Worm (Caenorhabditis elegans): ENCODE results near the gene K02C4.2.

Gene K02C4.2

ce11 chrII:8102041-8102440 lies 26.5 kb downstream of the K02C4.2 start, which contains the start of gene sre-2:
Gene sre-2, minus strand, starts transcription at chrII:8102141.
- TF ChIP-seq hpl-2 (GFP tag; optimal IDR thresholded peaks at IDR 0.05), result no peak
- TF ChIP-seq hlh-17 (GFP tag; optimal IDR thresholded peaks at IDR 0.05; ENCODE audit: borderline replicate concordance), result no peak
- TF ChIP-seq fkh-8 (tag; optimal IDR thresholded peaks at IDR 0.05), result no peak
- TF ChIP-seq nhr-77 (tag; optimal IDR thresholded peaks at IDR 0.05), result no peak
- no peak for TF ChIP-seq fkh-10 (GFP tag; optimal IDR thresholded peaks at IDR 0.05)
- no peak for TF ChIP-seq lin-14 (GFP tag; optimal IDR thresholded peaks at IDR 0.05)
- no peak for TF ChIP-seq sox-4 (tag; optimal IDR thresholded peaks at IDR 0.05)
- TF ChIP-seq ama-1 (optimal IDR thresholded peaks at IDR 0.05), result no peak
- no peak for TF ChIP-seq blmp-1 (tag; optimal IDR thresholded peaks at IDR 0.05)
- TF ChIP-seq ceh-63 (GFP tag; optimal IDR thresholded peaks at IDR 0.05), result no peak
- TF ChIP-seq C34B4.2 (tag; optimal IDR thresholded peaks at IDR 0.05), result no peak
- TF ChIP-seq tlp-1 (tag; optimal IDR thresholded peaks at IDR 0.05), result no peak
- TF ChIP-seq hlh-4 (tag; optimal IDR thresholded peaks at IDR 0.05), result no peak
- no peak for TF ChIP-seq ztf-11 (tag; optimal IDR thresholded peaks at IDR 0.05)
- no peak for TF ChIP-seq zag-1 (tag; optimal IDR thresholded peaks at IDR 0.05)

ce11 chrII:8104998-8105397 lies 29.4 kb downstream of the K02C4.2 start, which contains the start of gene sfxn-5:
Gene sfxn-5, minus strand, starts transcription at chrII:8105052.
- TF ChIP-seq unc-98 (GFP tag; IDR thresholded peaks at IDR 0.05) (no peak), sup-37 (GFP tag; optimal IDR thresholded peaks at IDR 0.05) (no peak), mdl-1 (tag; optimal IDR thresholded peaks at IDR 0.05) (peak in 1 of 2 experiments; percentile 1), Y116A8C.19 (tag; optimal IDR thresholded peaks at IDR 0.05; ENCODE audit: borderline replicate concordance) (no peak), tlp-1 (tag; optimal IDR thresholded peaks at IDR 0.05) (no peak), fos-1 (tag; optimal IDR thresholded peaks at IDR 0.05) (peak; percentile 11), zag-1 (tag; optimal IDR thresholded peaks at IDR 0.05) (no peak), lir-3 (tag; optimal IDR thresholded peaks at IDR 0.05; ENCODE audit: poor library complexity) (no peak), dsc-1 (tag; optimal IDR thresholded peaks at IDR 0.05) (no peak), mep-1 (tag; optimal IDR thresholded peaks at IDR 0.05) (peak; percentile 73), ceh-90 (tag; optimal IDR thresholded peaks at IDR 0.05) (no peak), mef-2 (tag; optimal IDR thresholded peaks at IDR 0.05) (no peak), lin-39 (tag; optimal IDR thresholded peaks at IDR 0.05) (no peak), nhr-71 (tag; optimal IDR thresholded peaks at IDR 0.05) (peak; percentile 68), fkh-10 (GFP tag; optimal IDR thresholded peaks at IDR 0.05) (no peak), lin-14 (GFP tag; optimal IDR thresholded peaks at IDR 0.05) (peak; percentile 82), nhr-85 (tag) (peak; percentile 54), ceh-82 (tag; optimal IDR thresholded peaks at IDR 0.05) (no peak), ceh-8 (GFP tag; optimal IDR thresholded peaks at IDR 0.05) (no peak), unc-86 (tag; optimal IDR thresholded peaks at IDR 0.05) (no peak), rnt-1 (tag; optimal IDR thresholded peaks at IDR 0.05) (peak; percentile 45), aly-2 (tag; optimal IDR thresholded peaks at IDR 0.05) (no peak), F16B12.6 (tag; optimal IDR thresholded peaks at IDR 0.05) (no peak), efl-1 (optimal IDR thresholded peaks at IDR 0.05) (peak in 1 of 2 experiments; percentile 25), efl-1 (GFP tag; optimal IDR thresholded peaks at IDR 0.05 in 1 of 2) (peak in 1 of 2 experiments; percentile 1), irx-1 (tag; optimal IDR thresholded peaks at IDR 0.05) (no peak), hlh-17 (GFP tag; optimal IDR thresholded peaks at IDR 0.05; ENCODE audit: borderline replicate concordance) (no peak), nhr-90 (tag; optimal IDR thresholded peaks at IDR 0.05; ENCODE audit: poor library complexity) (no peak), zip-4 (GFP tag; optimal IDR thresholded peaks at IDR 0.05) (no peak), lin-13 (GFP tag; optimal IDR thresholded peaks at IDR 0.05) (no peak), dpl-1 (GFP tag; optimal IDR thresholded peaks at IDR 0.05) (peak in 2 of 3 experiments; percentile 5 to 32), tbx-2 (tag; optimal IDR thresholded peaks at IDR 0.05) (no peak), elt-3 (tag; optimal IDR thresholded peaks at IDR 0.05) (no peak), pag-3 (tag; optimal IDR thresholded peaks at IDR 0.05; ENCODE audit: borderline replicate concordance, insufficient read depth) (peak; percentile 34), sox-4 (tag; optimal IDR thresholded peaks at IDR 0.05) (no peak), blmp-1 (tag; optimal IDR thresholded peaks at IDR 0.05) (peak; percentile 90), snpc-4 (tag; optimal IDR thresholded peaks at IDR 0.05) (no peak), unc-62 (GFP tag; optimal IDR thresholded peaks at IDR 0.05) (no peak), C04F5.9 (tag; optimal IDR thresholded peaks at IDR 0.05) (no peak), nhr-237 (tag; optimal IDR thresholded peaks at IDR 0.05) (no peak), hpl-2 (GFP tag; optimal IDR thresholded peaks at IDR 0.05) (no peak), nhr-20 (tag; optimal IDR thresholded peaks at IDR 0.05) (peak; percentile 20), nhr-12 (tag; optimal IDR thresholded peaks at IDR 0.05) (no peak), swsn-7 (tag; optimal IDR thresholded peaks at IDR 0.05) (no peak)
